Worm (Caenorhabditis elegans) whole organism, L4 larva: ENCODE results near the gene pqn-22.

Experiments
- Y75B8A.6 ChIP-seq: fragments of 200-800 bp; sonication (Bioruptor generic); IDR thresholded peaks from 2 replicates; pipeline ENCODE4 v1.3.6; 2022; ENCODE audit warnings: missing genetic modification reagents, missing genetic modification characterization, missing compliant biosample characterization
- ama-1 ChIP-seq: fragments of 150-350 bp; optimal IDR thresholded peaks from 2 replicates; lab custom pipeline; 2014; ENCODE audit warnings: inconsistent platforms, mixed read lengths
- egl-27 ChIP-seq: sonication (generic microtip); optimal IDR thresholded peaks from 3 replicates; lab custom pipeline; 2017; ENCODE audit warnings: missing biosample characterization, missing genetic modification reagents, missing genetic modification characterization
- fkh-10 ChIP-seq: fragments of 150-350 bp; optimal IDR thresholded peaks from 2 replicates; lab custom pipeline; 2014; ENCODE audit warnings: missing biosample characterization, missing genetic modification reagents, missing genetic modification characterization
- hlh-30 ChIP-seq: sonication (generic microtip); optimal IDR thresholded peaks from 2 replicates; lab custom pipeline; 2017; ENCODE audit warnings: antibody characterized with exemption, mild to moderate bottlenecking, missing genetic modification characterization, missing compliant biosample characterization; ENCODE audit not compliant: insufficient read depth
- nhr-25 ChIP-seq: sonication (generic microtip); optimal IDR thresholded peaks from 2 replicates; lab custom pipeline; 2017; ENCODE audit warnings: missing genetic modification characterization, mild to moderate bottlenecking, missing compliant biosample characterization, antibody characterized with exemption, moderate library complexity, borderline replicate concordance; ENCODE audit not compliant: insufficient read depth
- nhr-76 ChIP-seq: fragments of 150-350 bp; optimal IDR thresholded peaks from 2 replicates; lab custom pipeline; 2014; ENCODE audit warnings: missing biosample characterization, missing genetic modification characterization
- pha-4 ChIP-seq, 2 experiments: fragments of 150-350 bp in 1 of 2; fragments of 200-800 bp in 1 of 2; sonication (Bioruptor generic) in 1 of 2; IDR thresholded peaks in 1 of 2; optimal IDR thresholded peaks in 1 of 2; 2 replicates each; pipeline versions ENCODE4 v1.3.6 to Lab custom; 2014 to 2022; ENCODE audit warnings: missing genetic modification characterization in 2 of 2, missing genetic modification reagents in 2 of 2, missing biosample characterization in 1 of 2, missing compliant biosample characterization in 1 of 2
- unc-39 ChIP-seq: sonication (generic microtip); optimal IDR thresholded peaks from 2 replicates; lab custom pipeline; 2017; ENCODE audit warnings: missing biosample characterization, missing genetic modification characterization

DNA sequence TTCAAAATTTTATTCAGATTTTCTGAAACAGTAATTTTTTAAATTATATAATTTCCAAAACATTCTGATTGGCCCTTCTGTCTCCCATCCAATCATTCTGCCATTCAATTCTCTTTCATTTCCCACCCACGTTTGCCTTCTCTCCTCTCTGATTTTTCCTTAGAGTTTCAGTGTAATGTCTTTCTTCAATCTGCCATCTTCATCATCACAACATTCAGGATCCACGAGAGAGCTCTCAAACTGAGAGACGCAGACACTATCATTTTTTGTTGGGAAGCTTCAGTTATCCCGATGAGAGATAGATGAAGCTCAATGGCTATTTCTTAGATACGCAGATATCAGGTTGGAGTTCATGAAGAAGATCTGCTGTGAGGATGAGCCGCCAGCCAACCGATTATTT lies 19.6 kb downstream of the pqn-22 start:
- TF ChIP-seq pha-4 (GFP tag; IDR thresholded peaks at IDR 0.05; lab: Robert Waterston, UW) (no peak), pha-4 (tag; optimal IDR thresholded peaks at IDR 0.05; lab: Kevin White, UChicago) (no peak), unc-39 (tag; lab: Kevin White, UChicago) (no peak), egl-27 (tag; lab: Kevin White, UChicago) (no peak), nhr-25 (tag; lab: Kevin White, UChicago) (no peak), hlh-30 (tag; lab: Kevin White, UChicago) (no peak), Y75B8A.6 (GFP tag; lab: Robert Waterston, UW) (no peak), fkh-10 (GFP tag; lab: Kevin White, UChicago) (no peak), nhr-76 (tag; lab: Kevin White, UChicago) (no peak), ama-1 (lab: Kevin White, UChicago) (no peak)
